Worm (Caenorhabditis elegans) whole organism, L4 larva: ENCODE data around the gene fah-1.

Experiments used
- aly-2 ChIP-seq: sonication (generic microtip); optimal IDR thresholded peaks from 2 replicates; lab custom pipeline; 2018; ENCODE audit warnings: missing biosample characterization, missing genetic modification characterization
- daf-12 ChIP-seq: fragments of 150-350 bp; optimal IDR thresholded peaks from 2 replicates; lab custom pipeline; 2014; ENCODE audit warnings: missing biosample characterization, missing genetic modification reagents, missing genetic modification characterization
- lsy-2 ChIP-seq, 2 experiments: fragments of 150-350 bp in 1 of 2; sonication (generic microtip) in 1 of 2; optimal IDR thresholded peaks; 2 replicates each; lab custom pipeline; 2014 to 2017; ENCODE audit warnings: missing biosample characterization in 2 of 2, missing genetic modification characterization in 2 of 2
- nhr-102 ChIP-seq: sonication (generic microtip); optimal IDR thresholded peaks from 2 replicates; lab custom pipeline; 2016; ENCODE audit warnings: mild to moderate bottlenecking, missing genetic modification characterization, moderate library complexity, missing compliant biosample characterization
- pqm-1 ChIP-seq: sonication (generic microtip); optimal IDR thresholded peaks from 2 replicates; lab custom pipeline; 2017; ENCODE audit warnings: missing biosample characterization, missing genetic modification characterization
- snpc-4 ChIP-seq: fragments of 150-350 bp; optimal IDR thresholded peaks from 2 replicates; lab custom pipeline; 2014; ENCODE audit warnings: missing biosample characterization, missing genetic modification characterization
- ztf-11 ChIP-seq: fragments of 150-350 bp; optimal IDR thresholded peaks from 2 replicates; lab custom pipeline; 2014; ENCODE audit warnings: missing biosample characterization, missing genetic modification characterization

- TF ChIP-seq lsy-2 (tag; optimal IDR thresholded peaks at IDR 0.05; lab: Kevin White, UChicago) (no peak), snpc-4 (tag; lab: Kevin White, UChicago) (no peak), ztf-11 (tag; lab: Kevin White, UChicago) (no peak), daf-12 (tag; lab: Kevin White, UChicago) (no peak), pqm-1 (tag; lab: Kevin White, UChicago) (no peak), nhr-102 (tag; lab: Kevin White, UChicago) (no peak), aly-2 (tag; lab: Kevin White, UChicago) (no peak)
Observed at ce11 chrX:6467462-6467861, 18.7 kb upstream of the fah-1 start, which contains the start of gene C15B12.3.
